Comparison of ENCODE assay signal across 4 fruit fly cellular contexts in the genomic region with DNA sequence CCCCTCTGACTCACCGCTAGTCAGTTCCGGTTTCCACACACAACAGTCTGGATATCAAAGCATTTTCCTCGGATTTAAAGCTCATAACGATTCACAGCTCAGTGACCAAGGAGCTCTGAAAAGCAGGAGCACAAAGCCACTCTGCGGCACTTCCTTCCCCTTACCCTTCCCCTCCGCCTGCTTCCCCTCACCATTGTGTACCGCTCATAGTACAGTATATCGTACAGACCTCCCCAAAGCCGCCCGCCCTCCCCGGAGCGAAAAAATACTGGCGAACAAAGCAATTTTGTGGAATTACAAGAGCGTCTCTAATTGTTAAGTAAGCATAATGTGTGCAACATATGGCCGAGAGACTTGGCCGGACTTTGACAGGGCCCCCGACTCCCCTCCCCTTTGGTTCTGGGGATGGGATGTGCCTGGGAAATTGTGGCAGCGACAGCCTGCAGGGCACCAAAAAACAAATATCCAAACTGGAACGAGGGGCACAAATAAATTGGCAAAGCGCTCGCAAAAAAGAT.
TF ChIP-seq lines count a peak whose summit lies in the region.

No protein-coding gene starts in this region.

- no peak for TF ChIP-seq CTCF in whole organism, embryonic (GFP tag; optimal IDR thresholded peaks at IDR 0.05; lab: Kevin White, UChicago)

TF ChIP-seq in whole organism, adult, 20 proteins besides CTCF, POLR2A, EP300 and RAD21:
- TF ChIP-seq tj (GFP tag; optimal IDR thresholded peaks at IDR 0.05; lab: Kevin White, UChicago) (peak; percentile 62), Crg-1 (GFP tag; optimal IDR thresholded peaks at IDR 0.05; lab: Kevin White, UChicago) (no peak), Hr96 (GFP tag; optimal IDR thresholded peaks at IDR 0.05; lab: Kevin White, UChicago) (no peak)

TF ChIP-seq in whole organism, embryonic, 481 proteins besides CTCF, POLR2A, EP300 and RAD21:
- TF ChIP-seq peb (GFP tag; IDR thresholded peaks at IDR 0.05; lab: Robert Waterston, UW) (no peak), ato (GFP tag; IDR thresholded peaks at IDR 0.05; lab: Robert Waterston, UW; ENCODE audit: partially characterized antibody) (no peak), crp (GFP tag; optimal IDR thresholded peaks at IDR 0.05; lab: Kevin White, UChicago) (no peak), gt (GFP tag; IDR thresholded peaks at IDR 0.05; lab: Robert Waterston, UW) (no peak), dan (GFP tag; IDR thresholded peaks at IDR 0.05; lab: Robert Waterston, UW) (no peak), chinmo (GFP tag; IDR thresholded peaks at IDR 0.05; lab: Robert Waterston, UW; ENCODE audit: partially characterized antibody) (0 out of 4 replicates have a peak, but pooled peaks have one; percentile 44), hth (optimal IDR thresholded peaks at IDR 0.05; lab: Kevin White, UChicago) (no peak), gem (tag; optimal IDR thresholded peaks at IDR 0.05; lab: Kevin White, UChicago) (no peak), crol (GFP tag; IDR thresholded peaks at IDR 0.05; lab: Robert Waterston, UW) (peak; percentile 91), Awh (GFP tag; IDR thresholded peaks at IDR 0.05; lab: Robert Waterston, UW) (0 out of 2 replicates have a peak, but pooled peaks have one; percentile 21), repo (GFP tag; optimal IDR thresholded peaks at IDR 0.05; lab: Kevin White, UChicago) (no peak), D (optimal IDR thresholded peaks at IDR 0.05; lab: Kevin White, UChicago) (no peak), D (GFP tag; optimal IDR thresholded peaks at IDR 0.05; lab: Kevin White, UChicago) (peak; percentile 33), CG34422 (GFP tag; IDR thresholded peaks at IDR 0.05; lab: Robert Waterston, UW) (0 out of 3 replicates have a peak, but pooled peaks have one; percentile 20), CG13894 (tag; optimal IDR thresholded peaks at IDR 0.05; lab: Kevin White, UChicago) (no peak), gsb-n (tag; optimal IDR thresholded peaks at IDR 0.05; lab: Kevin White, UChicago) (peak; percentile 30), pros (GFP tag; optimal IDR thresholded peaks at IDR 0.05; lab: Kevin White, UChicago) (peak; percentile 51), CG2199 (GFP tag; IDR thresholded peaks at IDR 0.05; lab: Robert Waterston, UW) (0 out of 3 replicates have a peak, but pooled peaks have one; percentile 6), tna (GFP tag; IDR thresholded peaks at IDR 0.05; lab: Robert Waterston, UW; ENCODE audit: partially characterized antibody) (no peak), abd-A (tag; optimal IDR thresholded peaks at IDR 0.05; lab: Kevin White, UChicago) (peak; percentile 65), Deaf1 (tag; optimal IDR thresholded peaks at IDR 0.05; lab: Kevin White, UChicago) (no peak), CG3163 (GFP tag; optimal IDR thresholded peaks at IDR 0.05; lab: Kevin White, UChicago) (no peak), CG18011 (GFP tag; optimal IDR thresholded peaks at IDR 0.05; lab: Kevin White, UChicago) (no peak), CG8290 (GFP tag; optimal IDR thresholded peaks at IDR 0.05; lab: Kevin White, UChicago) (no peak), CG8290 (tag; optimal IDR thresholded peaks at IDR 0.05; lab: Kevin White, UChicago) (peak in 1 of 2 experiments; percentile 19), twi (tag; optimal IDR thresholded peaks at IDR 0.05; lab: Kevin White, UChicago) (peak; percentile 85)

TF ChIP-seq in whole organism, prepupa, 60 proteins besides CTCF, POLR2A, EP300 and RAD21 (continues in another document):
- TF ChIP-seq CG9139 (GFP tag; optimal IDR thresholded peaks at IDR 0.05; lab: Kevin White, UChicago) (peak; percentile 10), Gug (GFP tag; IDR thresholded peaks at IDR 0.05; lab: Robert Waterston, UW) (no peak), Hr4 (GFP tag; optimal IDR thresholded peaks at IDR 0.05; lab: Kevin White, UChicago) (no peak), CG15336 (GFP tag; IDR thresholded peaks at IDR 0.05; lab: Robert Waterston, UW) (no peak), CG4318 (GFP tag; optimal IDR thresholded peaks at IDR 0.05; lab: Kevin White, UChicago) (no peak), Ets21C (GFP tag; optimal IDR thresholded peaks at IDR 0.05; lab: Kevin White, UChicago) (no peak), acj6 (GFP tag; optimal IDR thresholded peaks at IDR 0.05; lab: Kevin White, UChicago) (no peak), Lpt (GFP tag; optimal IDR thresholded peaks at IDR 0.05; lab: Kevin White, UChicago) (no peak), lz (GFP tag; optimal IDR thresholded peaks at IDR 0.05; lab: Kevin White, UChicago) (no peak), Met (GFP tag; optimal IDR thresholded peaks at IDR 0.05; lab: Kevin White, UChicago) (no peak), Hr38 (GFP tag; optimal IDR thresholded peaks at IDR 0.05; lab: Kevin White, UChicago) (no peak), Smox (GFP tag; optimal IDR thresholded peaks at IDR 0.05; lab: Kevin White, UChicago) (no peak), CG8632 (GFP tag; optimal IDR thresholded peaks at IDR 0.05; lab: Kevin White, UChicago) (no peak), salr (GFP tag; optimal IDR thresholded peaks at IDR 0.05; lab: Kevin White, UChicago) (no peak), CG3919 (GFP tag; optimal IDR thresholded peaks at IDR 0.05; lab: Kevin White, UChicago) (no peak), net (GFP tag; optimal IDR thresholded peaks at IDR 0.05; lab: Kevin White, UChicago) (no peak), topi (GFP tag; optimal IDR thresholded peaks at IDR 0.05; lab: Kevin White, UChicago) (no peak), CG11762 (GFP tag; optimal IDR thresholded peaks at IDR 0.05; lab: Kevin White, UChicago; ENCODE audit: insufficient read depth) (no peak), svp (GFP tag; lab: Kevin White, UChicago) (no peak), cyc (GFP tag; optimal IDR thresholded peaks at IDR 0.05; lab: Kevin White, UChicago) (no peak), CG11294 (GFP tag; IDR thresholded peaks at IDR 0.05; lab: Robert Waterston, UW) (no peak), CG7368 (GFP tag; optimal IDR thresholded peaks at IDR 0.05; lab: Kevin White, UChicago) (no peak), eg (GFP tag; IDR thresholded peaks at IDR 0.05; lab: Robert Waterston, UW) (no peak), OdsH (GFP tag; optimal IDR thresholded peaks at IDR 0.05; lab: Kevin White, UChicago) (no peak), CG6276 (GFP tag; optimal IDR thresholded peaks at IDR 0.05; lab: Kevin White, UChicago) (no peak), Sox15 (GFP tag; optimal IDR thresholded peaks at IDR 0.05; lab: Kevin White, UChicago) (no peak), CG34406 (GFP tag; optimal IDR thresholded peaks at IDR 0.05; lab: Kevin White, UChicago) (no peak), fkh (GFP tag; optimal IDR thresholded peaks at IDR 0.05; lab: Kevin White, UChicago) (no peak), esn (GFP tag; optimal IDR thresholded peaks at IDR 0.05; lab: Kevin White, UChicago) (no peak), Eip78C (GFP tag; lab: Kevin White, UChicago) (peak; percentile 33), CG1621 (tag; optimal IDR thresholded peaks at IDR 0.05; lab: Kevin White, UChicago) (no peak), Eip75B (GFP tag; optimal IDR thresholded peaks at IDR 0.05; lab: Kevin White, UChicago) (no peak)

TF ChIP-seq in whole organism, pupa, 21 proteins besides CTCF, POLR2A, EP300 and RAD21:
- no peak for TF ChIP-seq CG14655 (GFP tag; optimal IDR thresholded peaks at IDR 0.05; lab: Kevin White, UChicago)
- TF ChIP-seq CG12605 (GFP tag; IDR thresholded peaks at IDR 0.05; lab: Robert Waterston, UW): no peak
- 0 out of 3 replicates have a peak, but pooled peaks have one; percentile 27 for TF ChIP-seq CG4496 (GFP tag; IDR thresholded peaks at IDR 0.05; lab: Robert Waterston, UW)
- no peak for TF ChIP-seq gl (tag; optimal IDR thresholded peaks at IDR 0.05; lab: Kevin White, UChicago)
- no peak for TF ChIP-seq CG17806 (tag; optimal IDR thresholded peaks at IDR 0.05; lab: Kevin White, UChicago)
- TF ChIP-seq CG13204 (GFP tag; optimal IDR thresholded peaks at IDR 0.05; lab: Kevin White, UChicago): peak; percentile 47
- TF ChIP-seq CG15710 (tag; optimal IDR thresholded peaks at IDR 0.05; lab: Kevin White, UChicago): no peak
